Worm (Caenorhabditis elegans) whole organism, L4 larva: ENCODE data around the gene F58H1.5.

ENCODE experiments used
- D1046.2 ChIP-seq: fragments of 200-800 bp; sonication (Bioruptor generic); IDR thresholded peaks from 2 replicates; pipeline ENCODE4 v1.3.6; 2022; ENCODE audit warnings: missing genetic modification characterization, missing compliant biosample characterization
- F44E2.7 ChIP-seq: fragments of 200-800 bp; sonication (Bioruptor generic); IDR thresholded peaks from 2 replicates; pipeline ENCODE4 v2.1.2; 2022; ENCODE audit warnings: missing genetic modification characterization, missing compliant biosample characterization
- F49E8.2 ChIP-seq: sonication (generic microtip); optimal IDR thresholded peaks from 2 replicates; lab custom pipeline; 2016; ENCODE audit warnings: missing compliant biosample characterization, mild to moderate bottlenecking, missing genetic modification characterization, borderline replicate concordance
- T20F7.1 ChIP-seq: fragments of 200-800 bp; sonication (Bioruptor generic); optimal IDR thresholded peaks from 2 replicates; lab custom pipeline; 2018; ENCODE audit warnings: mild to moderate bottlenecking, missing genetic modification characterization, missing compliant biosample characterization
- Y5F2A.4 ChIP-seq: fragments of 200-800 bp; sonication (Bioruptor generic); optimal IDR thresholded peaks from 2 replicates; lab custom pipeline; 2018; ENCODE audit warnings: mild to moderate bottlenecking, missing genetic modification characterization, missing compliant biosample characterization
- aly-2 ChIP-seq: sonication (generic microtip); optimal IDR thresholded peaks from 2 replicates; lab custom pipeline; 2018; ENCODE audit warnings: missing biosample characterization, missing genetic modification characterization
- ceh-20 ChIP-seq: fragments of 200-800 bp; sonication (Bioruptor generic); IDR thresholded peaks from 2 replicates; pipeline ENCODE4 v1.3.6; 2022; ENCODE audit warnings: missing genetic modification reagents, missing genetic modification characterization, missing compliant biosample characterization
- ceh-28 ChIP-seq: fragments of 150-350 bp; optimal IDR thresholded peaks from 2 replicates; lab custom pipeline; 2014; ENCODE audit warnings: missing biosample characterization, missing genetic modification reagents, missing genetic modification characterization
- ceh-32 ChIP-seq: sonication (generic microtip); optimal IDR thresholded peaks from 2 replicates; lab custom pipeline; 2016; ENCODE audit warnings: mild to moderate bottlenecking, missing genetic modification characterization, missing compliant biosample characterization; ENCODE audit not compliant: poor library complexity
- ceh-44 ChIP-seq: fragments of 200-800 bp; sonication (Bioruptor generic); IDR thresholded peaks from 2 replicates; pipeline ENCODE4 v1.3.6; 2022; ENCODE audit warnings: missing genetic modification reagents, missing genetic modification characterization, missing compliant biosample characterization
- daf-12 ChIP-seq: fragments of 150-350 bp; optimal IDR thresholded peaks from 2 replicates; lab custom pipeline; 2014; ENCODE audit warnings: missing biosample characterization, missing genetic modification reagents, missing genetic modification characterization
- daf-16 ChIP-seq, 3 experiments: sonication (generic microtip); optimal IDR thresholded peaks; 2 replicates each; lab custom pipeline; 2016 to 2017; ENCODE audit warnings: missing genetic modification characterization in 3 of 3, missing genetic modification reagents in 3 of 3, mild to moderate bottlenecking in 2 of 3, missing compliant biosample characterization in 2 of 3, missing biosample characterization in 1 of 3, moderate library complexity in 1 of 3
- daf-8 ChIP-seq: fragments of 200-800 bp; sonication (Bioruptor generic); IDR thresholded peaks from 2 replicates; pipeline ENCODE4 v1.3.6; 2022; ENCODE audit warnings: missing genetic modification characterization, missing compliant biosample characterization
- dpl-1 ChIP-seq: fragments of 150-350 bp; optimal IDR thresholded peaks from 2 replicates; lab custom pipeline; 2014; ENCODE audit warnings: missing biosample characterization, missing genetic modification reagents, missing genetic modification characterization
- duxl-1 ChIP-seq: sonication (generic microtip); optimal IDR thresholded peaks from 2 replicates; lab custom pipeline; 2016; ENCODE audit warnings: mild to moderate bottlenecking, missing genetic modification characterization, moderate library complexity, missing compliant biosample characterization; ENCODE audit not compliant: poor library complexity
- dve-1 ChIP-seq: sonication (generic microtip); optimal IDR thresholded peaks from 2 replicates; lab custom pipeline; 2017; ENCODE audit warnings: antibody characterized with exemption, mild to moderate bottlenecking, missing genetic modification characterization, missing compliant biosample characterization; ENCODE audit not compliant: insufficient read depth
- fkh-10 ChIP-seq: fragments of 150-350 bp; optimal IDR thresholded peaks from 2 replicates; lab custom pipeline; 2014; ENCODE audit warnings: missing biosample characterization, missing genetic modification reagents, missing genetic modification characterization
- fos-1 ChIP-seq: fragments of 150-350 bp; optimal IDR thresholded peaks from 2 replicates; lab custom pipeline; 2014; ENCODE audit warnings: missing biosample characterization, missing genetic modification characterization
- hif-1 ChIP-seq, 2 experiments: sonication (generic microtip); optimal IDR thresholded peaks; 2 replicates each; lab custom pipeline; 2016 to 2017; ENCODE audit warnings: missing compliant biosample characterization in 2 of 2, missing genetic modification characterization in 2 of 2, missing genetic modification reagents in 2 of 2, missing genotype in 2 of 2, mild to moderate bottlenecking in 1 of 2
- hlh-11 ChIP-seq: fragments of 200-800 bp; sonication (Bioruptor generic); optimal IDR thresholded peaks from 2 replicates; lab custom pipeline; 2018; ENCODE audit warnings: mild to moderate bottlenecking, missing genetic modification characterization, missing compliant biosample characterization
- hmg-1.1 ChIP-seq: fragments of 200-800 bp; sonication (Bioruptor generic); IDR thresholded peaks from 2 replicates; pipeline ENCODE4 v1.3.6; 2022; ENCODE audit warnings: missing genetic modification reagents, missing genetic modification characterization, missing compliant biosample characterization
- lim-7 ChIP-seq: fragments of 200-800 bp; sonication (Bioruptor generic); IDR thresholded peaks from 2 replicates; pipeline ENCODE4 v1.3.6; 2022; ENCODE audit warnings: missing genetic modification characterization, missing compliant biosample characterization
- lin-13 ChIP-seq: fragments of 150-350 bp; optimal IDR thresholded peaks from 2 replicates; lab custom pipeline; 2014; ENCODE audit warnings: missing biosample characterization, missing genetic modification reagents, missing genetic modification characterization
- lin-29 ChIP-seq: fragments of 200-800 bp; sonication (Bioruptor generic); IDR thresholded peaks from 2 replicates; pipeline ENCODE4 v1.3.6; 2022; ENCODE audit warnings: missing genetic modification reagents, missing genetic modification characterization, missing compliant biosample characterization
- lin-38 ChIP-seq: fragments of 200-800 bp; sonication (Bioruptor generic); IDR thresholded peaks from 2 replicates; pipeline ENCODE4 v1.3.6; 2022; ENCODE audit warnings: missing genetic modification reagents, missing genetic modification characterization, missing compliant biosample characterization
- lir-3 ChIP-seq: sonication (generic microtip); optimal IDR thresholded peaks from 2 replicates; lab custom pipeline; 2016; ENCODE audit warnings: mild to moderate bottlenecking, missing genetic modification characterization, missing compliant biosample characterization
- lsy-2 ChIP-seq, 2 experiments: fragments of 150-350 bp in 1 of 2; sonication (generic microtip) in 1 of 2; optimal IDR thresholded peaks; 2 replicates each; lab custom pipeline; 2014 to 2017; ENCODE audit warnings: missing biosample characterization in 2 of 2, missing genetic modification characterization in 2 of 2
- madf-5 ChIP-seq, 2 experiments: fragments of 200-800 bp; sonication (Bioruptor generic); IDR thresholded peaks; 2 replicates each; pipeline ENCODE4 v1.3.6; 2022; ENCODE audit warnings: missing compliant biosample characterization in 2 of 2, missing genetic modification characterization in 2 of 2
- mes-2 ChIP-seq: sonication (generic microtip); optimal IDR thresholded peaks from 2 replicates; lab custom pipeline; 2016; ENCODE audit warnings: missing genotype, mild to moderate bottlenecking, missing genetic modification characterization, missing compliant biosample characterization; ENCODE audit not compliant: poor library complexity, severe bottlenecking
- mxl-2 ChIP-seq: fragments of 200-800 bp; sonication (Bioruptor generic); conservative IDR thresholded peaks from 2 replicates; pipeline ENCODE4 v1.3.6; 2022; ENCODE audit warnings: missing genetic modification reagents, missing genetic modification characterization, missing compliant biosample characterization
- mxl-3 ChIP-seq: fragments of 200-800 bp; sonication (Bioruptor generic); optimal IDR thresholded peaks from 2 replicates; lab custom pipeline; 2018; ENCODE audit warnings: mild to moderate bottlenecking, missing genetic modification characterization, missing compliant biosample characterization
- nhr-102 ChIP-seq: sonication (generic microtip); optimal IDR thresholded peaks from 2 replicates; lab custom pipeline; 2016; ENCODE audit warnings: mild to moderate bottlenecking, missing genetic modification characterization, moderate library complexity, missing compliant biosample characterization
- nhr-28 ChIP-seq: fragments of 150-350 bp; optimal IDR thresholded peaks from 2 replicates; lab custom pipeline; 2014; ENCODE audit warnings: missing biosample characterization, missing genetic modification characterization
- nhr-41 ChIP-seq: fragments of 200-800 bp; sonication (Bioruptor generic); IDR thresholded peaks from 2 replicates; pipeline ENCODE4 v1.3.6; 2022; ENCODE audit warnings: missing genetic modification reagents, missing genetic modification characterization, missing compliant biosample characterization
- nhr-42 ChIP-seq: fragments of 200-800 bp; sonication (Bioruptor generic); IDR thresholded peaks from 2 replicates; pipeline ENCODE4 v1.3.6; 2022; ENCODE audit warnings: missing genetic modification characterization, missing compliant biosample characterization
- rbr-2 ChIP-seq: sonication (generic microtip); optimal IDR thresholded peaks from 2 replicates; lab custom pipeline; 2016; ENCODE audit warnings: missing genotype, missing genetic modification characterization, missing compliant biosample characterization
- saeg-2 ChIP-seq: fragments of 200-800 bp; sonication (Bioruptor generic); IDR thresholded peaks from 2 replicates; pipeline ENCODE4 v1.3.6; 2022; ENCODE audit warnings: missing genetic modification reagents, missing genetic modification characterization, missing compliant biosample characterization
- sdz-12 ChIP-seq: fragments of 200-800 bp; sonication (Bioruptor generic); optimal IDR thresholded peaks from 2 replicates; lab custom pipeline; 2018; ENCODE audit warnings: mild to moderate bottlenecking, missing genetic modification characterization, missing compliant biosample characterization
- snpc-4 ChIP-seq: fragments of 150-350 bp; optimal IDR thresholded peaks from 2 replicates; lab custom pipeline; 2014; ENCODE audit warnings: missing biosample characterization, missing genetic modification characterization
- tag-97 ChIP-seq: fragments of 200-800 bp; sonication (Bioruptor generic); IDR thresholded peaks from 2 replicates; pipeline ENCODE4 v1.3.6; 2022; ENCODE audit warnings: missing genetic modification characterization, missing compliant biosample characterization
- tra-1 ChIP-seq: fragments of 200-800 bp; sonication (Bioruptor generic); IDR thresholded peaks from 2 replicates; pipeline ENCODE4 v1.3.6; 2022; ENCODE audit warnings: missing genetic modification reagents, missing genetic modification characterization, missing compliant biosample characterization
- unc-130 ChIP-seq: sonication (generic microtip); optimal IDR thresholded peaks from 2 replicates; lab custom pipeline; 2016; ENCODE audit warnings: missing genetic modification reagents, missing genetic modification characterization, missing compliant biosample characterization
- unc-39 ChIP-seq: sonication (generic microtip); optimal IDR thresholded peaks from 2 replicates; lab custom pipeline; 2017; ENCODE audit warnings: missing biosample characterization, missing genetic modification characterization
- vab-7 ChIP-seq: fragments of 200-800 bp; sonication (Bioruptor generic); IDR thresholded peaks from 2 replicates; pipeline ENCODE4 v1.3.6; 2022; ENCODE audit warnings: missing genetic modification reagents, missing genetic modification characterization, missing compliant biosample characterization
- zag-1 ChIP-seq: fragments of 150-350 bp; optimal IDR thresholded peaks from 2 replicates; lab custom pipeline; 2014; ENCODE audit warnings: missing biosample characterization, missing genetic modification characterization
- ztf-7 ChIP-seq: fragments of 150-350 bp; optimal IDR thresholded peaks from 2 replicates; lab custom pipeline; 2014; ENCODE audit warnings: missing biosample characterization, missing genetic modification characterization

F58H1.5 gene

ce11 chrV:11979673-11980561, 21.7 kb downstream of the F58H1.5 start, which contains the start of gene snr-4 (continued):
- TF ChIP-seq saeg-2 (peak; percentile 50; the same call in 1 of the 2 replicates), F49E8.2 (tag; lab: Kevin White, UChicago) (peak; percentile 94), fos-1 (no peak), duxl-1 (tag; lab: Kevin White, UChicago) (peak; percentile 78), tra-1 (GFP tag; lab: Robert Waterston, UW) (peak; percentile 71; the same call in 1 of the 2 replicates), nhr-42 (GFP tag; lab: Robert Waterston, UW) (peak; percentile 91), Y5F2A.4 (GFP tag; lab: Kevin White, UChicago) (peak; percentile 50), unc-39 (no peak)

- no peak for TF ChIP-seq tag-97 (GFP tag; lab: Robert Waterston, UW)
- TF ChIP-seq nhr-102 = peak; percentile 18
- TF ChIP-seq zag-1 (tag; lab: Kevin White, UChicago) = no peak
- no peak for TF ChIP-seq mxl-3 (GFP tag; lab: Kevin White, UChicago)
- TF ChIP-seq ceh-28 (tag; lab: Kevin White, UChicago) = no peak
- TF ChIP-seq lim-7 (GFP tag; lab: Robert Waterston, UW) = no peak
- TF ChIP-seq D1046.2 = no peak
- peak; percentile 90 for TF ChIP-seq dpl-1 (GFP tag; lab: Kevin White, UChicago)
- TF ChIP-seq ceh-32 (tag; lab: Kevin White, UChicago) = no peak
- peak; percentile 57 for TF ChIP-seq lin-13 (GFP tag; lab: Kevin White, UChicago)
- peak; percentile 19 for TF ChIP-seq hlh-11 (tag; lab: Kevin White, UChicago)
- TF ChIP-seq ztf-7 (tag; lab: Kevin White, UChicago) = no peak
- TF ChIP-seq lir-3 (tag; lab: Kevin White, UChicago) = no peak
- TF ChIP-seq Y5F2A.4 (GFP tag; lab: Kevin White, UChicago) = no peak
- TF ChIP-seq ceh-44 (GFP tag; lab: Robert Waterston, UW) = no peak
- peak; percentile 5 for TF ChIP-seq unc-130 (GFP tag; lab: Kevin White, UChicago)
- peak in 1 of 2 experiments; percentile 80 for TF ChIP-seq lsy-2 (tag; optimal IDR thresholded peaks at IDR 0.05; lab: Kevin White, UChicago)
- peak in 1 of 2 experiments; percentile 20 for TF ChIP-seq hif-1 (tag; optimal IDR thresholded peaks at IDR 0.05; lab: Kevin White, UChicago)
- peak; percentile 79 for TF ChIP-seq mes-2 (tag; lab: Kevin White, UChicago)
- TF ChIP-seq rbr-2 (tag; lab: Kevin White, UChicago) = peak; percentile 39
- TF ChIP-seq dve-1 = peak; percentile 43
- TF ChIP-seq T20F7.1 (GFP tag; lab: Kevin White, UChicago) = peak; percentile 3
- TF ChIP-seq nhr-41 (GFP tag; lab: Robert Waterston, UW) = no peak
- no peak for TF ChIP-seq saeg-2
- no peak for TF ChIP-seq fkh-10
- no peak for TF ChIP-seq vab-7 (GFP tag; lab: Robert Waterston, UW)
- TF ChIP-seq hmg-1.1 (GFP tag; lab: Robert Waterston, UW) = peak; percentile 44; the same call in 1 of the 2 replicates
- no peak for TF ChIP-seq daf-8
- TF ChIP-seq mxl-2 = no peak
- no peak for TF ChIP-seq ceh-20 (GFP tag; lab: Robert Waterston, UW)
- TF ChIP-seq nhr-28 = peak; percentile 14
- no peak for TF ChIP-seq daf-12
- no peak for TF ChIP-seq aly-2 (tag; lab: Kevin White, UChicago)
- TF ChIP-seq daf-16 (GFP tag; optimal IDR thresholded peaks at IDR 0.05; lab: Kevin White, UChicago) = no peak
- peak; percentile 11 for TF ChIP-seq daf-16 (tag; optimal IDR thresholded peaks at IDR 0.05; lab: Kevin White, UChicago)
- TF ChIP-seq lin-38 (GFP tag; lab: Robert Waterston, UW) = peak; percentile 89
- TF ChIP-seq fos-1 = no peak
- TF ChIP-seq sdz-12 = no peak
- TF ChIP-seq lin-29 = no peak
- no peak for TF ChIP-seq madf-5 (GFP tag; IDR thresholded peaks at IDR 0.05; lab: Robert Waterston, UW)
- peak; percentile 60 for TF ChIP-seq snpc-4 (tag; lab: Kevin White, UChicago)
- TF ChIP-seq F44E2.7 = no peak
These were observed 24.1 kb downstream of the F58H1.5 start, which contains the start of gene rpt-1 for ce11 chrV:11982309-11982708. rpt-1 (minus strand) TSS chrV:11982397.
